Worm (Caenorhabditis elegans) whole organism, early embryonic: ENCODE measurements around the gene fbxc-58.

Experiments used
- B0310.2 ChIP-seq: sonication (generic microtip); optimal IDR thresholded peaks from 2 replicates; lab custom pipeline; 2016; ENCODE audit warnings: mild to moderate bottlenecking, missing genetic modification characterization, missing compliant biosample characterization
- F13C5.2 ChIP-seq: sonication (generic microtip); optimal IDR thresholded peaks from 2 replicates; lab custom pipeline; 2017; ENCODE audit warnings: mild to moderate bottlenecking, missing genetic modification characterization, inconsistent platforms, missing compliant biosample characterization
- ama-1 ChIP-seq: fragments of 150-350 bp; optimal IDR thresholded peaks from 2 replicates; lab custom pipeline; 2014
- flt-1 ChIP-seq: fragments of 200-800 bp; sonication (Bioruptor generic); IDR thresholded peaks from 2 replicates; pipeline ENCODE4 v1.3.6; 2022; ENCODE audit warnings: missing genetic modification characterization, missing compliant biosample characterization
- hmbx-1 ChIP-seq: sonication (generic microtip); optimal IDR thresholded peaks from 2 replicates; lab custom pipeline; 2016; ENCODE audit warnings: mild to moderate bottlenecking, missing genetic modification characterization, missing compliant biosample characterization
- pes-1 ChIP-seq: fragments of 200-800 bp; sonication (Bioruptor generic); IDR thresholded peaks from 2 replicates; pipeline ENCODE4 v1.3.6; 2022; ENCODE audit warnings: missing genetic modification reagents, missing genetic modification characterization, missing compliant biosample characterization

DNA sequence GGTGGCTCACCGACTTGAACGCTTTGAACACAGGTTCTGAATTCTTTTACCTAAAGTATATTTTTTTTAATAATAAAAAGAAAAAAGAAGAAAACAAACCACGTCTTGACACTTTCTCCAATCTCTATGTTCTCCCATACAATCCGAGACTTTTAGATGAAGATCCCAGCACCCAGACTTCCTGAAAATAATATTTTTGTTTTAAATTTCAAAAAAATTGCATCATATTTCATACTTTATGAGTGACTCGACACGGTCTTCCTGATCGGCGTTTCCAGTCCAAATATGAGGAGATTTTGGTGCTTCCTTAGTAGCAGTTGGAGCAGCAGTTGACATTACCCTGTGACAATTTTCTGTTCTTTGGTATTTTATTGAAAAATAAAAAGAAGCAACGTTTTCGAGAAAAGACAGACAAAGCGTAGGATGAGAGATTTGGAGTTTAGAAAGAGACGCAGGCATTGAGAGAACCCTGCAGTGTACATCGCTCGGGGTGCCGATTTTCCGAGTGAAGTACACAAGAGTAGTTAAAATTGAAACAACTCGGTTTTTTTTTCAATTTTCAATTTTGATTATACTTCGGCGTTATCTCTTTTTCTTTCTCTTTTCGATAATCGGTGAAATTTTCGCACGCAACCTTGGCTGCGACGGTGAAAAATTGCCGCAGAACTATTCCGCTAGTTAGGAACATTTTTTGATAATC lies 35.6 kb upstream of the fbxc-58 start, which contains the start of the genes coa-4 and T20D3.14:
- no peak for TF ChIP-seq pes-1 (GFP tag; lab: Robert Waterston, UW)
- TF ChIP-seq hmbx-1 (tag; lab: Kevin White, UChicago), result no peak
- no peak for TF ChIP-seq F13C5.2 (tag; lab: Kevin White, UChicago)
- TF ChIP-seq ama-1 (lab: Kevin White, UChicago), result no peak
- no peak for TF ChIP-seq B0310.2 (tag; lab: Kevin White, UChicago)
- no peak for TF ChIP-seq flt-1
